Worm (Caenorhabditis elegans): ENCODE measurements around the gene cfim-2.

Gene cfim-2

ce11 chrIV:8920284-8920806 lies 5.8 kb upstream of the cfim-2 start:
- peak; percentile 20 for TF ChIP-seq ceh-18 (tag; optimal IDR thresholded peaks at IDR 0.05)
- TF ChIP-seq unc-42 (tag; optimal IDR thresholded peaks at IDR 0.05): peak; percentile 75
- TF ChIP-seq nfya-1 (tag; optimal IDR thresholded peaks at IDR 0.05): peak; percentile 45
- TF ChIP-seq sox-4 (tag; optimal IDR thresholded peaks at IDR 0.05): no peak

ce11 chrIV:8921166-8921565 lies 5.0 kb upstream of the cfim-2 start:
- TF ChIP-seq npax-4 (tag; optimal IDR thresholded peaks at IDR 0.05) (no peak), unc-42 (tag; optimal IDR thresholded peaks at IDR 0.05) (peak; percentile 4)

- TF ChIP-seq sox-4 (tag; optimal IDR thresholded peaks at IDR 0.05) (no peak), ceh-22 (tag; optimal IDR thresholded peaks at IDR 0.05) (no peak), ahr-1 (tag; optimal IDR thresholded peaks at IDR 0.05) (no peak), pha-2 (tag; optimal IDR thresholded peaks at IDR 0.05) (no peak), ceh-6 (GFP tag; optimal IDR thresholded peaks at IDR 0.05) (no peak), elt-4 (tag; optimal IDR thresholded peaks at IDR 0.05) (no peak), hlh-15 (tag; optimal IDR thresholded peaks at IDR 0.05) (no peak), ref-2 (tag; optimal IDR thresholded peaks at IDR 0.05) (peak; percentile 31), sox-2 (GFP tag; IDR thresholded peaks at IDR 0.05) (no peak), eyg-1 (tag; optimal IDR thresholded peaks at IDR 0.05) (no peak), hlh-30 (tag; optimal IDR thresholded peaks at IDR 0.05; ENCODE audit: insufficient read depth) (no peak), ceh-31 (tag; optimal IDR thresholded peaks at IDR 0.05) (peak; percentile 20), tbx-2 (tag; optimal IDR thresholded peaks at IDR 0.05) (no peak), lim-6 (tag; optimal IDR thresholded peaks at IDR 0.05) (no peak), gmeb-2 (tag; optimal IDR thresholded peaks at IDR 0.05) (no peak), F13H6.1 (tag; optimal IDR thresholded peaks at IDR 0.05) (no peak)
Measured at ce11 chrIV:8921956-8922355, 4.2 kb upstream of the cfim-2 start, which contains the start of gene D1046.16. Gene D1046.16, plus strand, starts transcription at chrIV:8922150.

ce11 chrIV:8923381-8923780 lies 2.7 kb upstream of the cfim-2 start:
- no peak for TF ChIP-seq npax-4 (tag; optimal IDR thresholded peaks at IDR 0.05)
- TF ChIP-seq ahr-1 (tag; optimal IDR thresholded peaks at IDR 0.05): no peak

ce11 chrIV:8924126-8924525 lies 2.0 kb upstream of the cfim-2 start:
- TF ChIP-seq hlh-8 (tag; optimal IDR thresholded peaks at IDR 0.05): peak; percentile 61
- TF ChIP-seq hlh-13 (GFP tag; optimal IDR thresholded peaks at IDR 0.05): no peak

ce11 chrIV:8926511-8926910 lies 387 bp downstream of the cfim-2 start:
- TF ChIP-seq pha-2 (tag; optimal IDR thresholded peaks at IDR 0.05): no peak
- no peak for TF ChIP-seq hlh-30 (tag; optimal IDR thresholded peaks at IDR 0.05; ENCODE audit: insufficient read depth)
- TF ChIP-seq fkh-10 (GFP tag; optimal IDR thresholded peaks at IDR 0.05): no peak
- no peak for TF ChIP-seq nhr-232 (tag; optimal IDR thresholded peaks at IDR 0.05)
- TF ChIP-seq K09A11.1 (tag; optimal IDR thresholded peaks at IDR 0.05; ENCODE audit: insufficient read depth): no peak
- TF ChIP-seq pat-9 (tag; optimal IDR thresholded peaks at IDR 0.05): no peak
- no peak for TF ChIP-seq ztf-16 (tag; optimal IDR thresholded peaks at IDR 0.05)
- no peak for TF ChIP-seq lin-11 (tag; optimal IDR thresholded peaks at IDR 0.05)
- TF ChIP-seq ceh-18 (tag; optimal IDR thresholded peaks at IDR 0.05): no peak
- no peak for TF ChIP-seq madf-2 (tag; optimal IDR thresholded peaks at IDR 0.05)
- no peak for TF ChIP-seq sox-2 (GFP tag; IDR thresholded peaks at IDR 0.05)
- no peak for TF ChIP-seq elt-2 (tag; optimal IDR thresholded peaks at IDR 0.05)

ce11 chrIV:8927093-8927492 lies 969 bp downstream of the cfim-2 start:
- TF ChIP-seq ets-4 (tag; optimal IDR thresholded peaks at IDR 0.05) (peak; percentile 78), gmeb-2 (tag; optimal IDR thresholded peaks at IDR 0.05) (peak; percentile 96), hlh-13 (GFP tag; optimal IDR thresholded peaks at IDR 0.05) (peak; percentile 96), unc-86 (tag; optimal IDR thresholded peaks at IDR 0.05) (peak; percentile 97), Y22D7AL.16 (tag; optimal IDR thresholded peaks at IDR 0.05) (peak; percentile 89), ceh-2 (tag; optimal IDR thresholded peaks at IDR 0.05) (peak; percentile 95), eyg-1 (tag; optimal IDR thresholded peaks at IDR 0.05) (peak; percentile 90), T23F11.4 (GFP tag; optimal IDR thresholded peaks at IDR 0.05) (peak; percentile 97), ttx-3 (tag; optimal IDR thresholded peaks at IDR 0.05) (peak; percentile 94), ceh-19 (GFP tag; optimal IDR thresholded peaks at IDR 0.05) (peak; percentile 96), pat-9 (tag; optimal IDR thresholded peaks at IDR 0.05) (peak; percentile 97), ceh-9 (tag; optimal IDR thresholded peaks at IDR 0.05) (peak; percentile 71), elt-2 (tag; optimal IDR thresholded peaks at IDR 0.05) (peak; percentile 97), ztf-16 (tag; optimal IDR thresholded peaks at IDR 0.05) (peak; percentile 96), ceh-18 (tag; optimal IDR thresholded peaks at IDR 0.05) (peak; percentile 92), ceh-30 (tag; optimal IDR thresholded peaks at IDR 0.05) (peak; percentile 77), K09A11.1 (tag; optimal IDR thresholded peaks at IDR 0.05; ENCODE audit: insufficient read depth) (peak; percentile 81), ceh-34 (tag; optimal IDR thresholded peaks at IDR 0.05) (peak; percentile 94)
